Fruit fly (Drosophila melanogaster): ENCODE data around the gene CG17746.

CG17746 gene

DNA sequence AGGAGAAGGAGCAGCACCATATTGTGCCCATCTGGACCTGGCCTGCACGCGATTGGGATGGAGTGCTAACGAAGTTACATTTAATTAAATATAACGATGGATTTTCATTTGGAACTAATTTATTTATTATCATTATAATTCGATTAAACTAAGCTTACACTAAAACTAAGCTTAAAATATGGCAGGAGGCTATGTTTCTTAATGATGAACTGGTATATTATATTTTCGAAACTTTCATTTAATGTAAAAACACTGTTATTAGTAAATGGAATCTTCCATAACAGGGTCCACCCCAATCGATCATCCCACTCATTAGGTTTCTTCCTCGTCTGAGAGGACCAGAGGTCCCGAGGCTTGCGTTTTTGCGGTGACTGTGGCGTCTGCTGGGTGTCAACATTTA lies 5.8 kb upstream of the CG17746 start (continued):
- TF ChIP-seq Sox102F (GFP tag; optimal IDR thresholded peaks at IDR 0.05), result peak; percentile 88
- TF ChIP-seq topi (GFP tag; optimal IDR thresholded peaks at IDR 0.05), result peak; percentile 83
- TF ChIP-seq fd85E (GFP tag; optimal IDR thresholded peaks at IDR 0.05), result no peak
- TF ChIP-seq CG4318 (GFP tag; optimal IDR thresholded peaks at IDR 0.05), result no peak
- peak; percentile 88 for TF ChIP-seq CG1621 (tag; optimal IDR thresholded peaks at IDR 0.05)
- peak; percentile 68 for TF ChIP-seq CG8319 (GFP tag; optimal IDR thresholded peaks at IDR 0.05)
- peak; percentile 47 for TF ChIP-seq Blimp-1 (GFP tag; optimal IDR thresholded peaks at IDR 0.05)
- TF ChIP-seq CG9139 (GFP tag; optimal IDR thresholded peaks at IDR 0.05), result peak; percentile 74
- peak; percentile 79 for TF ChIP-seq CG11762 (GFP tag; optimal IDR thresholded peaks at IDR 0.05; ENCODE audit: insufficient read depth)
- TF ChIP-seq acj6 (GFP tag; optimal IDR thresholded peaks at IDR 0.05), result peak; percentile 88
- peak; percentile 89 for TF ChIP-seq net (GFP tag; optimal IDR thresholded peaks at IDR 0.05)
- TF ChIP-seq CG31627 (GFP tag; optimal IDR thresholded peaks at IDR 0.05), result peak; percentile 79
- peak; percentile 78 for TF ChIP-seq CG3919 (GFP tag; optimal IDR thresholded peaks at IDR 0.05)
- TF ChIP-seq CG11294 (GFP tag; IDR thresholded peaks at IDR 0.05), result no peak
- peak; percentile 92 for TF ChIP-seq Met (GFP tag; optimal IDR thresholded peaks at IDR 0.05)
- peak; percentile 67 for TF ChIP-seq CG15336 (GFP tag; IDR thresholded peaks at IDR 0.05)
- peak; percentile 88 for TF ChIP-seq CG10669 (GFP tag; optimal IDR thresholded peaks at IDR 0.05)
- peak; percentile 88 for TF ChIP-seq CG10631 (GFP tag; optimal IDR thresholded peaks at IDR 0.05)

DNA sequence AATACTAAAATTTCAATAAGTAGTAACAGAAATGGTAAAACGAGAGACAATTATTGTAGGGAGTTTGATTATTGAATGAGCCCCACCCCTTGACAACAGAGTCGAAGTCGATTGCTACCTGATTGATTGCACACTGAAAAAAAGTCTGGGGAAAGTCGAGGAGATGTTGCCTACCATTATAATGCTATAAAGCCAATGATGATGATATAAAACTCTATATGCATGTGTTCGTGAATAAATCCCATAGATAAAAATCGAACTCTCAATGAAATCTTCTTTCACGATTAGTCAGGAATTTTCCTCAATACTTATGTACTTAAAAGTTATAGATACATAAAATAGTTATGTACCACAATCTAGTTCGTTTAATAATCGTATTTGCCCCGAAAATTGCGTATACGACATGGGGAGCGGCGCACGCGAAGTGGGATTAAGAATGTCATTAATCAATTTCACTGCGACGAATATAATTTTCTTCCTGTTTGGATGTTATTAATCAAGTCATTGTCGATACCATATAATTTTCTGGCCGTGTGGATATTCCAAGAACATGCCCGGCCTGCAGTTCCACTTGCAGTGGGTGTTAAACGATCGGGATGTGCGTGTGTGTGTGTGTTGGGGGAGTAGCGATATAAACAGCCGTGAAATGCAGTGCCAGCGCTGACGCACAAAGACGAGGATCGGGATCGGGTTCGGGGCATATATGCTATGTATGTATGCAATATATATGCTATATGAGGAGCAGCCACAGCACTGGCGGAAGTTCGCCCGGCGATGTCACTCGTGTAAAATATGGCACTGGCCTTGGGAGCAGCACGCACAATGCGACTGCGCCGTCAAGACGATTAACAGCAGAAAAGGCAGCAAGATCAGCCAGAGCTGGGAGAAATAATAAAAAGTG lies 5.1 kb upstream of the CG17746 start, which contains the start of gene CG12078:
CG12078 (minus strand) TSS at position 51 of the 901 bp plus-strand sequence.
- TF ChIP-seq Smox (GFP tag; optimal IDR thresholded peaks at IDR 0.05), result peak; percentile 23
- TF ChIP-seq topi (GFP tag; optimal IDR thresholded peaks at IDR 0.05), result peak; percentile 41
- TF ChIP-seq CG3919 (GFP tag; optimal IDR thresholded peaks at IDR 0.05), result no peak
- TF ChIP-seq CG9139 (GFP tag; optimal IDR thresholded peaks at IDR 0.05), result no peak
- peak; percentile 9 for TF ChIP-seq lz (GFP tag; optimal IDR thresholded peaks at IDR 0.05)
- peak; percentile 13 for TF ChIP-seq CG3032 (tag; optimal IDR thresholded peaks at IDR 0.05)
- peak; percentile 37 for TF ChIP-seq Met (GFP tag; optimal IDR thresholded peaks at IDR 0.05)
- TF ChIP-seq cyc (GFP tag; optimal IDR thresholded peaks at IDR 0.05), result peak; percentile 28
- TF ChIP-seq CG31627 (GFP tag; optimal IDR thresholded peaks at IDR 0.05), result peak; percentile 3
- TF ChIP-seq esn (GFP tag; optimal IDR thresholded peaks at IDR 0.05), result peak; percentile 46
- TF ChIP-seq CG6163 (GFP tag; IDR thresholded peaks at IDR 0.05), result 0 out of 3 replicates have a peak, but pooled peaks have one; percentile 32
- TF ChIP-seq Gug (GFP tag; IDR thresholded peaks at IDR 0.05), result no peak
- TF ChIP-seq svp (GFP tag), result peak; percentile 65
- peak; percentile 13 for TF ChIP-seq fd59A (GFP tag; optimal IDR thresholded peaks at IDR 0.05)
- peak; percentile 74 for TF ChIP-seq Eip78C (GFP tag)

DNA sequence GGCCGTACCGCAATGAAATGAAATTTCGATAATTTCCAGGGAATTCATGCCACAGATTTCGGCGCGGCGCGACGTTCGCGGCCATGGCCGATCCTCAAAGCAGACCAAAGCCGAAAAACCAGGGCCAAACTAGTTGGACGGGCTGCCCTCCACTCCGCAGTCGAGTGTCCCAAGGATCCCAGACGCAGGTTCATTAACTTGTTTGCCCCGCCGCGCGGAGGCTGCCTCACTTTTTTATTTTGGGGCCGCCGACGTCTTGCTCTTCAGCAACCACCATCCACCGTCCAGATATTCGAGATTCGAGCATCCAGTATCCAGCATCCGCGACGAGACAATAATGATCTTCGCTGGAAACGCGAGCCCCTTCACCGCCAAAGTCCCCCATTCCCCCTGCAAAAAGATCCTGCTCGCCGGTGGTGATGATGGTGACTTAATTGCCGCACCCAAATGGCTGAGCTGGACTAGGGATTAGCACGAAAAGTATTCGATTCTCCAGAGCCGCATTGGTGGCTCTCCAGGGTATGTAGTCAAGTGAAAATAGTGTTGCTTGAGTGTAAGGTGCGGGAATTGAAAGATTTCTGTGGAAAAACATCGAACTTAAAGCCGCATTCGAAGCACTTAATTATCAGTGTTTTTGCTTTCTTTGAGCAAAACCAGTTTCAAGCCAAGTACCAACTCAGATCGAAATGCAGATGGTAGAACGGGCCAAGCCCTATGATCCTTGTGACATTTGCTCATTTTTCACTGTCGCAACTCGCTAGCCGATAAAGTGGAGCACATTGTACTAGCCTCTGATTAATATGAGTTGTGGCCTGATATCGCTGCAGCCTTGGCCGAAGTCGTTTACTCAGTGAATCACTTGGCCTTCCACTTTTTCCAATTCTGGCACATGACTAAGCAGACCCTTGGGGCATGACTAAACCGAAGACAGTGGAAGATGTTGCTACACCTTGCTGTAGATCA lies 3.0 kb upstream of the CG17746 start:
- TF ChIP-seq CG10669 (GFP tag; optimal IDR thresholded peaks at IDR 0.05) (no peak), acj6 (GFP tag; optimal IDR thresholded peaks at IDR 0.05) (peak; percentile 43), CG8119 (GFP tag; IDR thresholded peaks at IDR 0.05) (no peak), Eip75B (GFP tag; optimal IDR thresholded peaks at IDR 0.05) (peak; percentile 11), CG11762 (GFP tag; optimal IDR thresholded peaks at IDR 0.05; ENCODE audit: insufficient read depth) (no peak), Hr39 (GFP tag; optimal IDR thresholded peaks at IDR 0.05) (no peak), Ets96B (tag; optimal IDR thresholded peaks at IDR 0.05) (no peak), OdsH (GFP tag; optimal IDR thresholded peaks at IDR 0.05) (peak; percentile 32), CG6792 (GFP tag; optimal IDR thresholded peaks at IDR 0.05) (peak; percentile 17), salr (GFP tag; optimal IDR thresholded peaks at IDR 0.05) (no peak), CG3919 (GFP tag; optimal IDR thresholded peaks at IDR 0.05) (no peak), vri (GFP tag; optimal IDR thresholded peaks at IDR 0.05) (no peak), spab (GFP tag; optimal IDR thresholded peaks at IDR 0.05) (no peak), CG6808 (GFP tag; optimal IDR thresholded peaks at IDR 0.05) (peak; percentile 32), Sox15 (GFP tag; optimal IDR thresholded peaks at IDR 0.05) (no peak), CG3032 (tag; optimal IDR thresholded peaks at IDR 0.05) (no peak), svp (GFP tag) (peak; percentile 85), Sox14 (GFP tag; optimal IDR thresholded peaks at IDR 0.05) (peak; percentile 4), Hr4 (GFP tag; optimal IDR thresholded peaks at IDR 0.05) (no peak), topi (GFP tag; optimal IDR thresholded peaks at IDR 0.05) (no peak), Eip78C (GFP tag) (peak; percentile 86), CG1621 (tag; optimal IDR thresholded peaks at IDR 0.05) (no peak), CG9139 (GFP tag; optimal IDR thresholded peaks at IDR 0.05) (no peak), dac (GFP tag; optimal IDR thresholded peaks at IDR 0.05) (no peak), Blimp-1 (GFP tag; optimal IDR thresholded peaks at IDR 0.05) (peak; percentile 42), CG10631 (GFP tag; optimal IDR thresholded peaks at IDR 0.05) (peak; percentile 57), fd85E (GFP tag; optimal IDR thresholded peaks at IDR 0.05) (no peak)
